Worm (Caenorhabditis elegans): ENCODE measurements around the gene C07A12.7.
A peak's percentile ranks its signal among the peaks of the same experiment; 100 is the strongest.

C07A12.7 gene

DNA sequence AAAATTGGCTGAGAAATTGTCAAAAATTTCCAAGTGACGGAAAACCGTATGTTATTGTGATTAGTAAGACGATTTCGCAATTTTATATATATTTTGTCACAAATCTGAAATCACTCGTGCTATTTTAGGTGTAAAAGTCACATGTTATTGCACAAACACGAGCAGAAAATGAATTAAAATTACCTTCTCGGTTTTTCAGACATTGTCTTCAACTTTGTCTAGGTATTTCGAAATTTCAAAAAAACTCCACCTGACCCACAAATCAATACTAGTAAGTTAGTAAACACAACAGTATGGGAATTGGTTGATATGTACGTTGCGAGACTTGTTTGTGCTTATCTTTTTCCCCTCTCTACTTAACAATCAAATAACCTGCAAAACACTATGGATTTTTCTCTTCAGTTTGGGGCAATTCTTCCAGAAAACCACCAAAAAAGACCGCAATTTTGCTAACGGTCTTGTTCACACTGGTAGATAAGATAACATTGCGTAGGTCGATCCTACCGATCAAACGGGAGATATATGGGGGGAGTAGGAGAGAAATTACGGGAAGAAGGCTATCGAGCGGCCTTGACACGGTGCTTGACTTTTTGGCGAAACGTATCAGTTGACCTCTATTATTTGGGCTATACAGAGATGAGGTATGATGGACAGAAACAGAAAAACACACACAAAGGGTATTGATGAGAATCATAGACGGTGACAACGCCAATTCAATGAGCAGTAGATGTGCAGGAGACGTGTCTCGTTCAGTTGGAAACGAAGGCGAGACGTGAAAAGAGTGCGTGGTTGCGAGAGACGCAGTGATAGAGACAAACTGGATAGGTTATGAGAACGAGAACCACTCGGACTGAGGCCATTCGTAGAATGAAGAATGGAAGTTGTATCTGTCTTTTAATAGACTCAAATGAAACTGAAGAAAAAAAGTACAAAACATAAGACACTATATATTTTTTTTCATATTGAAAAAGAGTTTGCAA is at the start of gene C07A12.7:
C07A12.7 (minus strand) TSS at position 308 of the 980 bp plus-strand sequence.
- no peak for TF ChIP-seq lin-39 (tag; optimal IDR thresholded peaks at IDR 0.05)
- peak in 1 of 2 experiments; percentile 9 for TF ChIP-seq lsy-2 (tag; optimal IDR thresholded peaks at IDR 0.05)
- peak; percentile 19 for TF ChIP-seq sma-3 (GFP tag; optimal IDR thresholded peaks at IDR 0.05)
- peak; percentile 48 for TF ChIP-seq nhr-21 (tag; optimal IDR thresholded peaks at IDR 0.05)
- TF ChIP-seq unc-55 (GFP tag; optimal IDR thresholded peaks at IDR 0.05), result peak; percentile 40
- TF ChIP-seq C34F6.9 (tag; optimal IDR thresholded peaks at IDR 0.05), result peak; percentile 10
- peak; percentile 27 for TF ChIP-seq nhr-25 (tag; optimal IDR thresholded peaks at IDR 0.05)
- peak; percentile 52 for TF ChIP-seq elt-1 (tag; optimal IDR thresholded peaks at IDR 0.05)
- peak; percentile 76 for TF ChIP-seq nhr-23 (tag; optimal IDR thresholded peaks at IDR 0.05)
- peak; percentile 28 for TF ChIP-seq sma-9 (GFP tag; optimal IDR thresholded peaks at IDR 0.05)
- no peak for TF ChIP-seq sma-9 (tag; optimal IDR thresholded peaks at IDR 0.05)
- TF ChIP-seq Y55F3AM.14 (GFP tag; optimal IDR thresholded peaks at IDR 0.05), result no peak
- peak; percentile 28 for TF ChIP-seq ceh-16 (tag; optimal IDR thresholded peaks at IDR 0.05)
- TF ChIP-seq peb-1 (tag; optimal IDR thresholded peaks at IDR 0.05), result no peak
- peak; percentile 49 for TF ChIP-seq nhr-129 (tag; optimal IDR thresholded peaks at IDR 0.05)

DNA sequence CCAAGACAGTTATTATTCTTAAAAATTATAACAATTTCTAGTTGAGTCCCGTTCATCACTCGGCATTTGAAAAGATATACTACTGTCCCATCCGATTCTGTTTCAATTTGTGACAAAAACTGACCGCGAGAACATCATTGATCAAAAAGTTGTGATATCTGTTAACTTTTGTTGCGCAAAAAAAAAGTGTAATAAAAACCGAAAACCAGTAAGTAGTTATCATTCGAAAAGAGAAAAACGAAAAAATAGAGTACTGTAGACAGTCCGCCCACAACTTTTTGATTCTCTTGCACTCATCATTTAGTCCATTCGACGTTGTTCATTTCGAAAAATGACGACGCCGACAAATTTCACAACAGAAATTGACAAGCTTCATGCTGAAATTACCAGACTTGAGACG is 49.2 kb upstream of the C07A12.7 start, which contains the start of gene amt-1:
amt-1 (plus strand) TSS at position 301 of the 400 bp plus-strand sequence.
- no peak for TF ChIP-seq C34F6.9 (tag; optimal IDR thresholded peaks at IDR 0.05)
- no peak for TF ChIP-seq unc-62 (GFP tag; optimal IDR thresholded peaks at IDR 0.05)
- no peak for TF ChIP-seq nhr-25 (tag; optimal IDR thresholded peaks at IDR 0.05)
- no peak for TF ChIP-seq ceh-16 (tag; optimal IDR thresholded peaks at IDR 0.05)
- no peak for TF ChIP-seq blmp-1 (tag; optimal IDR thresholded peaks at IDR 0.05; ENCODE audit: insufficient read depth)
- TF ChIP-seq lsy-2 (tag; optimal IDR thresholded peaks at IDR 0.05), result no peak
- TF ChIP-seq snpc-4 (tag; optimal IDR thresholded peaks at IDR 0.05), result no peak
- TF ChIP-seq ZK546.5 (tag; optimal IDR thresholded peaks at IDR 0.05), result no peak
- no peak for TF ChIP-seq R02D3.7 (tag; optimal IDR thresholded peaks at IDR 0.05)
- no peak for TF ChIP-seq ceh-82 (tag; optimal IDR thresholded peaks at IDR 0.05)
- TF ChIP-seq nhr-77 (tag; optimal IDR thresholded peaks at IDR 0.05), result no peak
- no peak for TF ChIP-seq F13H6.1 (tag; optimal IDR thresholded peaks at IDR 0.05)
- no peak for TF ChIP-seq dmd-4 (tag; optimal IDR thresholded peaks at IDR 0.05)
- no peak for TF ChIP-seq nhr-6 (tag; optimal IDR thresholded peaks at IDR 0.05)
- TF ChIP-seq nhr-129 (tag; optimal IDR thresholded peaks at IDR 0.05), result no peak
- no peak for TF ChIP-seq fos-1 (tag; optimal IDR thresholded peaks at IDR 0.05)

DNA sequence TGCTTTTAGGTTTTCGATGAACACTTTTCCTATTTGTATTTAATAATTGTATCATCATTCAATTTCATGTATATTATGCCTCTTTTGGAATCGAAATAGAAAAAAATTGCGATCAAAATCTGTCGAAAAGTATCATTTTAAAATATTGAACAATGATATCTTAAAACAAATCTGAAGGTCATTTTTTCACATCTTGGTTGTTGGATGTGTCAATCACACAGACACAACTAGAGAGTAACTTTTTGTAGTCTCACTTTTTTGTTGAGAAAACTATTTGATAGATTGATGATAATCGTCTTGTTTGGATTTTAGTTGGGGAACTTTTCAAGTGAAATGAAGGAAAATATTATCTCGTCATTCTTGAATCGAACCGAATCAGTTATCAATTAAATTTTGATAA is 47.3 kb upstream of the C07A12.7 start:
- peak; percentile 48 for TF ChIP-seq sma-9 (GFP tag; optimal IDR thresholded peaks at IDR 0.05)
- TF ChIP-seq sma-9 (tag; optimal IDR thresholded peaks at IDR 0.05), result no peak
- no peak for TF ChIP-seq lin-13 (GFP tag; optimal IDR thresholded peaks at IDR 0.05)

DNA sequence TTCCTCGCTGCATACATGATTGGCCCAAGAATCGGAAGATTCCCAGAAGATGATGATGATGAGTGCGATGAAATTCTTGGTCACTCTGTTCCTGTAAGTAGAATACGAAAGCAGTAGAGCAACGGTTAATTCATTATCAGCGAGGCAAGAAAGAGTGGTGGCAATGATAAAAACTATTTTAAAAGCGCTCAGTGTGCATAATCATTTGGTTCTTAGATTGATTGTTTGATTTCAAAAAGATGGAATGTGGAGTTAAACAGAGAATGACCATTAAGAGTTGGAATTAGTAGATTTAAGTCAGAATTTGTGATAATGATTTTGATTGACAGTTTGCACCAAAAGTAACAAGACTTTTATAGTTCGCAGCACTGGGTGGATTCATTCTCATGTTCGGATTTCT is 45.2 kb upstream of the C07A12.7 start:
- TF ChIP-seq nhr-21 (tag; optimal IDR thresholded peaks at IDR 0.05) (no peak), sma-9 (GFP tag; optimal IDR thresholded peaks at IDR 0.05) (peak; percentile 23), sma-9 (tag; optimal IDR thresholded peaks at IDR 0.05) (no peak), fos-1 (tag; optimal IDR thresholded peaks at IDR 0.05) (peak; percentile 29)

DNA sequence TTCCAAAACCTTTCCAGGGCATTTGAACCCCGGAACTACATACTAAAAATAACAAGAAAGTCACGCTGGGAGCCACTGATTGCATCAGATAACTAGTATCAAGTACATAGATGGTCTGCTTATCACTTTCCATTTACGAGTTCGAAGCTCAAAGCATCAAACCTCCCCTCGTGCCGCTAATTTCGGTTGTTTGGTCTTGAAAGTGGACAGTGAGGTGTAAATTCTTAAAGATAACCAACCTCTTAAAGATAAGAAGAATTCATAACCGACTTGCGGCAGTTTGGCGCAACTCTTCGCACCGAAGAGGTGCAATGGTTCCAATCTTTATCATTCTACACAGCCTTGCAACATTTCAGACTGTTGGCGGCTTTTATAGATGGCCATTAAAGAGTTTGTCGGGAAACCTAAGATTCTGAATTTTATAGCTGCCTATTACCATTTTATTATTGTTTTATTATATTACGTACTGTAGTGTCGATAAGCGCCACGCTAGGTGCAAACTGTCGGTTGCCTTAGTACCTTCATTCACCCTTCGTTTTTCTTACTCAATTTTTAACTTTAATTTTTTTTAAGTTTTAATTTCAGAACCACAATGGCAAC is 42.9 kb upstream of the C07A12.7 start, which contains the start of gene amt-4:
amt-4 (plus strand) TSS at position 586 of the 600 bp plus-strand sequence.
- TF ChIP-seq ceh-82 (tag; optimal IDR thresholded peaks at IDR 0.05) (no peak), nhr-6 (tag; optimal IDR thresholded peaks at IDR 0.05) (no peak), F13H6.1 (tag; optimal IDR thresholded peaks at IDR 0.05) (peak; percentile 50), nhr-21 (tag; optimal IDR thresholded peaks at IDR 0.05) (no peak), gmeb-1 (tag; optimal IDR thresholded peaks at IDR 0.05) (peak; percentile 42), zag-1 (tag; optimal IDR thresholded peaks at IDR 0.05) (no peak), nhr-237 (tag; optimal IDR thresholded peaks at IDR 0.05) (no peak), sma-9 (GFP tag; optimal IDR thresholded peaks at IDR 0.05) (peak; percentile 82), sma-9 (tag; optimal IDR thresholded peaks at IDR 0.05) (no peak), C34F6.9 (tag; optimal IDR thresholded peaks at IDR 0.05) (no peak), ztf-1 (GFP tag; conservative IDR thresholded peaks at IDR 0.05) (no peak), mdl-1 (tag; optimal IDR thresholded peaks at IDR 0.05) (peak in 1 of 2 experiments; percentile 56), peb-1 (tag; optimal IDR thresholded peaks at IDR 0.05) (no peak), snpc-4 (tag; optimal IDR thresholded peaks at IDR 0.05) (no peak), nhr-23 (tag; optimal IDR thresholded peaks at IDR 0.05) (no peak), nhr-25 (tag; optimal IDR thresholded peaks at IDR 0.05) (no peak), nhr-10 (tag; optimal IDR thresholded peaks at IDR 0.05) (no peak), crh-2 (tag; optimal IDR thresholded peaks at IDR 0.05) (peak; percentile 45), unc-62 (GFP tag; optimal IDR thresholded peaks at IDR 0.05) (no peak), aly-2 (tag; optimal IDR thresholded peaks at IDR 0.05) (no peak), unc-39 (tag; optimal IDR thresholded peaks at IDR 0.05) (no peak), unc-55 (GFP tag; optimal IDR thresholded peaks at IDR 0.05) (no peak), lsy-2 (tag; optimal IDR thresholded peaks at IDR 0.05) (no peak), lin-11 (tag; optimal IDR thresholded peaks at IDR 0.05) (no peak), nhr-129 (tag; optimal IDR thresholded peaks at IDR 0.05) (peak; percentile 79), lin-13 (GFP tag; optimal IDR thresholded peaks at IDR 0.05) (no peak), ceh-16 (tag; optimal IDR thresholded peaks at IDR 0.05) (no peak), Y55F3AM.14 (GFP tag; optimal IDR thresholded peaks at IDR 0.05) (no peak), blmp-1 (tag; optimal IDR thresholded peaks at IDR 0.05; ENCODE audit: insufficient read depth) (no peak), nhr-77 (tag; optimal IDR thresholded peaks at IDR 0.05) (no peak), ztf-4 (tag; optimal IDR thresholded peaks at IDR 0.05) (no peak)

Measured in whole organism, L2 larva.